Worm (Caenorhabditis elegans) whole organism, dauer: Measurements from ENCODE around the gene C03H12.1.

Experiments
- unc-62 ChIP-seq: sonication (generic microtip); optimal IDR thresholded peaks from 2 replicates; lab custom pipeline; 2017; ENCODE audit warnings: missing biosample characterization, missing genetic modification reagents, missing genetic modification characterization

C03H12.1 gene

DNA sequence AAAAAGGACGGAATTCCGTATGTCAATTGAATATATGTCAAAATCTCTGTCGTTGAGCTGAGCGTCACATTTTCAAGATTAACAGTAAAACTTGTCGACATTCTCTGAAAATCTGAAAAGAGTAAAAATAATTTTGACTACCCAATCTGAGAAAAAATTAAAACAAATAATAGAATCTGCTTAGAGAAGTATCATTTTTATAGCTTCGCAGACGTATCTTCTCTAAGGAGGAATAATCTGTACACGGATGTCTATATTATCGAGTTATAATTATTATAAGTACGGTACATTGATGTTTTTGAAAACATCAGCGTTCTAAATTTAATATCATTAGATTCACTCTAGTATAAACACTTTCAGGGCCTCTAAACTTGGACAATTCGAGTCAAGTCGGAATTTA is 51.3 kb downstream of the C03H12.1 start, which contains the start of gene srg-64:
TSS of gene srg-64 (minus strand) at position 101 of the 400 bp plus-strand sequence.
- TF ChIP-seq unc-62 (GFP tag; lab: Kevin White, UChicago), result no peak

ce11 chrX:15741852-15742251 is 52.6 kb downstream of the C03H12.1 start:
- no peak for TF ChIP-seq unc-62 (GFP tag; lab: Kevin White, UChicago)

ce11 chrX:15742310-15742709 is 53.1 kb downstream of the C03H12.1 start, which contains the start of gene nhr-255:
Gene nhr-255 (plus strand): TSS chrX:15742610.
- TF ChIP-seq unc-62 (GFP tag; lab: Kevin White, UChicago), result no peak
